Worm (Caenorhabditis elegans) whole organism, midembryonic: ENCODE measurements around the gene bmy-1.
A peak's percentile ranks its signal among the peaks of the same experiment; 100 is the strongest.

Experiments used
- T22C8.4 ChIP-seq: fragments of 200-800 bp; sonication (Bioruptor generic); IDR thresholded peaks from 2 replicates; pipeline ENCODE4 v1.3.6; 2022; ENCODE audit warnings: missing genetic modification characterization, missing compliant biosample characterization
- cog-1 ChIP-seq: sonication (generic microtip); optimal IDR thresholded peaks from 2 replicates; lab custom pipeline; 2016; ENCODE audit warnings: missing genetic modification characterization, missing compliant biosample characterization
- flt-1 ChIP-seq: fragments of 200-800 bp; sonication (Bioruptor generic); IDR thresholded peaks from 2 replicates; pipeline ENCODE4 v1.3.6; 2022; ENCODE audit warnings: missing genetic modification characterization, missing compliant biosample characterization
- klf-2 ChIP-seq: fragments of 200-800 bp; sonication (Bioruptor generic); conservative IDR thresholded peaks from 2 replicates; pipeline ENCODE4 v1.3.6; 2022; ENCODE audit warnings: missing genetic modification reagents, missing genetic modification characterization, missing compliant biosample characterization
- med-1 ChIP-seq: sonication (generic microtip); optimal IDR thresholded peaks from 2 replicates; lab custom pipeline; 2017; ENCODE audit warnings: missing genetic modification characterization, mild to moderate bottlenecking, missing compliant biosample characterization, antibody characterized with exemption, missing genetic modification reagents; ENCODE audit not compliant: insufficient read depth
- ref-1 ChIP-seq: fragments of 200-800 bp; sonication (Bioruptor generic); conservative IDR thresholded peaks from 2 replicates; pipeline ENCODE4 v1.3.6; 2022; ENCODE audit warnings: missing genetic modification reagents, missing genetic modification characterization, missing compliant biosample characterization
- tab-1 ChIP-seq: fragments of 200-800 bp; sonication (Bioruptor generic); IDR thresholded peaks from 2 replicates; pipeline ENCODE4 v1.3.6; 2022; ENCODE audit warnings: missing genetic modification characterization, missing compliant biosample characterization
- ztf-23 ChIP-seq: fragments of 200-800 bp; sonication (Bioruptor generic); IDR thresholded peaks from 2 replicates; pipeline ENCODE4 v1.3.6; 2022; ENCODE audit warnings: missing genetic modification reagents, missing genetic modification characterization, missing compliant biosample characterization
- ztf-29 ChIP-seq: fragments of 200-800 bp; sonication (Bioruptor generic); IDR thresholded peaks from 2 replicates; pipeline ENCODE4 v1.3.6; 2022; ENCODE audit warnings: missing genetic modification reagents, missing genetic modification characterization, missing compliant biosample characterization

- peak; percentile 46 for TF ChIP-seq cog-1
- peak; percentile 73 for TF ChIP-seq ztf-23 (GFP tag; lab: Robert Waterston, UW)
- TF ChIP-seq T22C8.4 (GFP tag; lab: Robert Waterston, UW): 0 out of 2 replicates have a peak, but pooled peaks have one; percentile 10
- peak; percentile 83 for TF ChIP-seq flt-1 (GFP tag; lab: Robert Waterston, UW)
- TF ChIP-seq ref-1 (GFP tag; lab: Robert Waterston, UW): no peak
- TF ChIP-seq med-1 (GFP tag; lab: Kevin White, UChicago): no peak
- TF ChIP-seq klf-2 (GFP tag; lab: Robert Waterston, UW): no peak
- TF ChIP-seq tab-1: 0 out of 2 replicates have a peak, but pooled peaks have one; percentile 39
- TF ChIP-seq ztf-29: no peak
Observed at ce11 chrII:5389831-5390323, 31.4 kb downstream of the bmy-1 start, which contains the start of gene ndx-6.
